Worm (Caenorhabditis elegans): ENCODE data around the gene F21F8.5.

DNA sequence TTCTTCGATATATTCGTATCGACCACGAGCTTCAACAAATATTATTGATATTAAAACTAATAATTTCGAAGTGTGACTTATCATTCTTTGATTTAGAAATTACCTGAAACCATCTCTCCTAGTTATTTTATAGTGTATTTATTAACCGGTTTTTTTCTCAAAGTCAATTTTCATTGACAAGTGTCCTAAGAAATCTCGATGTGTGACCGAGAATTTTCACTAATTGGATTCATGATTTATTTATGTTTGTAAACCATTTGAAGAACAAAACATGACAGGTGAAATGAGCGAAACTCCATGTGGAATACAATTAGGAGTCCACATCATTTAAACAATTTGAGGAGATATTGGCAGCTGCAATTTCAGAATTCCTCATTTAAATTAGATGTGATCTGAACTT, 2.7 kb downstream of the F21F8.5 start, which contains the start of gene C16D9.8:
- no peak for TF ChIP-seq ceh-82 (tag; optimal IDR thresholded peaks at IDR 0.05)
- no peak for TF ChIP-seq T20F7.1 (GFP tag; optimal IDR thresholded peaks at IDR 0.05)
- TF ChIP-seq nhr-28 (tag; optimal IDR thresholded peaks at IDR 0.05): no peak
- TF ChIP-seq snpc-4 (tag; optimal IDR thresholded peaks at IDR 0.05): no peak
- no peak for TF ChIP-seq aha-1 (tag)
- TF ChIP-seq F44E2.7 (GFP tag; IDR thresholded peaks at IDR 0.05): no peak
- TF ChIP-seq madf-9 (GFP tag; conservative IDR thresholded peaks at IDR 0.05): no peak
- no peak for TF ChIP-seq lin-15B (tag; optimal IDR thresholded peaks at IDR 0.05)
- TF ChIP-seq saeg-2 (GFP tag; IDR thresholded peaks at IDR 0.05): no peak
- no peak for TF ChIP-seq fos-1 (tag; optimal IDR thresholded peaks at IDR 0.05)
- no peak for TF ChIP-seq ztf-11 (tag; optimal IDR thresholded peaks at IDR 0.05)
- TF ChIP-seq skn-1 (tag; optimal IDR thresholded peaks at IDR 0.05): no peak
- TF ChIP-seq egl-27 (tag; optimal IDR thresholded peaks at IDR 0.05): no peak
- no peak for TF ChIP-seq unc-39 (tag; optimal IDR thresholded peaks at IDR 0.05)

Measured in whole organism, L4 larva.